Fruit fly (Drosophila melanogaster): Measurements from ENCODE around the gene CG4570.
A peak's percentile ranks its signal among the peaks of the same experiment; 100 is the strongest.

Gene CG4570

DNA sequence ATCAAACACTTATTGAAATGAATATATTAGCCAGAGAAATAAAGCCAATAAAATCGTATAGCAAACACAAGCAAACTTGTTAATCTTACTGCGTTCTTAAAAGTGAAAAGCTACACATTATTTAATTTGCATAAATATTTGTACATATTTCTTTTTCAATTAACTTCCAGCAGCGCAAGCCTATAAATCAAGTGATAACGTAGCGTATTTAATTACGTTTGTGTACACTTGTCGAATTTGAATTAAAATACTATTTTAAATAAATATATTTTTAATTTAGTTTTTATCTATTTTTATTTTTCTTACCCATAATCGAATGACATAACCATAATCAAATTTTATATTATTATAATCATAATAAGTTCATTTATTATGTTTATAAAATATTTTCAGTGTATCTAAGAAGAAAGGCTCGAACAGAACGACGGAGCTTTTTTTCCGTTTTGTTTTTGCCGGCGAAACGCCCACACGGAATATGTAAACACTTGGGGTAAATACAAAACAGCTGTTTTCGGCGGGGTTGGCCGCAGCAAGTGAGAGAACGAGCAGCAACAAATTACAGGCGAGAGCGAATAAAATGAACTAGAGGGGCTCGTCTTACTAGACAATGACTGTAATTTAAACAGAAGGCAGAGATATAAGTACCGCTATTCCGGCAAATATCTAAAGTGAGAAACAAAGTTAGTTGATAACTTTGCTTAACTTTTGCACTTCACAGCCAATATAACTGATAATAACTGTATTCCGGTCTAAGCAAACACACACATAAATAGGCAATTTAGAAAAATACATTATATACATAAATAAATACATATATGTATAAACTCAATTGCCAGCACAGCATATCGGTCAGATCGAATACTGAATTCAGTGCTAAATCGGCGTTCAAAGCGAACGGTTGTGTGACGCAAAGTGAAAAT, 19.2 kb downstream of the CG4570 start, which contains the start of gene Sodh2 (continued):
- TF ChIP-seq OdsH (GFP tag; optimal IDR thresholded peaks at IDR 0.05) (peak; percentile 65), fd59A (GFP tag; optimal IDR thresholded peaks at IDR 0.05) (no peak), Hr39 (GFP tag; optimal IDR thresholded peaks at IDR 0.05) (peak; percentile 5), CG6854 (GFP tag; optimal IDR thresholded peaks at IDR 0.05) (peak; percentile 78), net (GFP tag; optimal IDR thresholded peaks at IDR 0.05) (peak; percentile 56), salr (GFP tag; optimal IDR thresholded peaks at IDR 0.05) (peak in 1 of 2 experiments; percentile 54), CG11902 (GFP tag; optimal IDR thresholded peaks at IDR 0.05) (no peak), eg (GFP tag; IDR thresholded peaks at IDR 0.05) (peak; percentile 88), CG6163 (GFP tag; IDR thresholded peaks at IDR 0.05) (peak; percentile 66), svp (GFP tag) (peak; percentile 75), fd85E (GFP tag; optimal IDR thresholded peaks at IDR 0.05) (no peak)

DNA sequence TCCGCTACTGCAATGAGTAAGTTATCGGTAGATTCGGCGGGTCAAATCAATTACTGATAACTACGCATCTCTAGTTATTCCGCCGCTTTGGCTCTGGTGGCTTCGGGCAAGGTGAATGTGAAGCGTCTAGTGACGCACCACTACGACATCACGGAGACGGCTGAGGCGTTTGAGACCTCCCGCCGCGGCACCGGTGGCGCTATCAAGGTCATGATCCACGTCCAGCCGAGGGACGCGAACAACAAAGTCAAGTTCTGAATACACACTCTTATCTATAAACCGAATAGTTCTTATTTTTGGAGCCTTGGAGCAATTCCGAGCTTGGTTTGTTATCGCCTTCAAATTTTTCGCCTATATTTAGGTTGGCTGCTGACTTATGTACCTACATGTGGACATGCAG, 21.2 kb downstream of the CG4570 start:
- TF ChIP-seq CG6276 (GFP tag; optimal IDR thresholded peaks at IDR 0.05): no peak
- no peak for TF ChIP-seq pdm3 (GFP tag; optimal IDR thresholded peaks at IDR 0.05)
- no peak for TF ChIP-seq CG6163 (GFP tag; IDR thresholded peaks at IDR 0.05)
- TF ChIP-seq Blimp-1 (GFP tag; optimal IDR thresholded peaks at IDR 0.05): no peak
- TF ChIP-seq CG9139 (GFP tag; optimal IDR thresholded peaks at IDR 0.05): no peak
- TF ChIP-seq fkh (GFP tag; optimal IDR thresholded peaks at IDR 0.05): peak; percentile 17
- TF ChIP-seq Eip93F (GFP tag; optimal IDR thresholded peaks at IDR 0.05): no peak
- TF ChIP-seq svp (GFP tag): peak; percentile 43
- TF ChIP-seq Eip78C (GFP tag): no peak

DNA sequence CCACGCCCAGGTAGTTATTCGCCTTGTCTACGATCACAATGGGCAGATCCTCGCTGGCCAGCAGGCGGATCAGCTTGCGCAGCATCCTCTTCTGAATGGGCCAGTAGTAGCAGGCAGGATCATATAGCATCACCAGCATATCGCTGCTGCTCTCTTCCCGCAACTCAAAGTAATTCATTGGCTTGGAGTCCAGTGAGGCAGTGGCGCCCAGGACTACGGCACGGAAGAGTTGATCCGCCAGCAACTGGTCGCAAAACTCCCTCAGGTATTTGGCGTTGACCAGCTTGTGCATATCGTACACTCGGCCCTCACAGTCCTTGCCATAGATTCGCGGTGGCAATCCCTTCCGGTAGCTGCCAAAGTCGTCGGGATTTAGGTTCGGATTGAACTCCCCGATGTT, 22.0 kb downstream of the CG4570 start:
- TF ChIP-seq svp (GFP tag): peak; percentile 52
- no peak for TF ChIP-seq eg (GFP tag; IDR thresholded peaks at IDR 0.05)
- TF ChIP-seq CG8632 (GFP tag; optimal IDR thresholded peaks at IDR 0.05): no peak

DNA sequence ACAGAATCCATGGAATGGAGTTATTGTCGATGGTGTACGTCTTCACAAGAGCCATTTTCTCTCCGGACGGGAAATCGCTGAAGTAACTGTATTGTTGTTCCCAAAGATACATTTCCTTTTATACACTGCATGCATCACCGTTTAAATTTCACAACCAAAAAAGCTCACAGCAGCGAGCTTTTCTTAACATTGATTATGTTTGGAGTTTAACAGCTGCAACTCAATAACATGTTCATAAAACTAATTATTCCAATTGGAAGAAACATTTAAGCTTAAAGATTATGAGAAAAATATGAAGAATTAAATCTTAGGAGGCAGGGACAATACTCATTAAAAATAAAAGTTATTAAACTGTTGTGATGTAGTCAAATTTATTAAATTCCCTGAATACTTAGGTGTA, 22.6 kb downstream of the CG4570 start, which contains the start of gene CG14695:
Gene CG14695 (minus strand): TSS at position 101 of the 400 bp plus-strand sequence.
- TF ChIP-seq Hr4 (GFP tag; optimal IDR thresholded peaks at IDR 0.05): no peak

DNA sequence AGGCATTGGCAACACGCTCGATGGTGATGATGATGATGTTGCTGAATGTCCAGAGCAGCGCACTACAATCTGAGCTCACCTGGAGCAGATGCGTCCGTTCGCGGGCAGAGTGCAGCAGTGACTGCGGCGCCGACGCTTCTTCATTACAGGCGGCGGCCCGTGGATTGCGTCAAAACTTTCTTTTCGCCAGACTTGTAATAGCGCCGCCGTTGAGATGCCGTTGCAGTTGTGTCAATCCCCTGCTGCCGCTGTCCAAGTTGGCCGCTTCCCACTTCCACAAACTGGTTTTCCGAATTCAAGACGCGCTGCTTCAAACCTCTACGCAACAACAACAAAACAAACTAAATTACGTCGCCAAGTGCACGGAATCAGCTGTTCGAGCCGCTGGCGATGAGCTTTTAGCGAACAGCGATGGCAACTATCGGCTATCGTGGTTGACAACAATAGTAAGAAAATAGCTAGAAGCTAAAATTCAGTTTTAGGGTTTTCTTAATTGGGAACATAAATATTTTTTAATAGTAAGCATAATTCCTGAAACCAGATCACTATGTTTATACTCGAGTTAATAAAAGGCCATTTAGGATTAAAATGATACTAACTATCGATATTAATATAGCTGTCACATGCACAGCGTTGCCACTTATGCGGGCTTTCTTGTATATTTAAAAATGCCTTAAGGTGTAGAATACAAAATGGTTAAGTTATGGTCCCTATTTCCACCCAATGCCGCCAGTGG, 25.4 kb downstream of the CG4570 start, which contains the start of gene Tpc1:
Gene Tpc1 (minus strand): TSS at position 365 of the 736 bp plus-strand sequence.
- TF ChIP-seq CG11294 (GFP tag; IDR thresholded peaks at IDR 0.05): no peak
- no peak for TF ChIP-seq fkh (GFP tag; optimal IDR thresholded peaks at IDR 0.05)
- no peak for TF ChIP-seq fd59A (GFP tag; optimal IDR thresholded peaks at IDR 0.05)
- peak; percentile 47 for TF ChIP-seq CG3919 (GFP tag; optimal IDR thresholded peaks at IDR 0.05)
- no peak for TF ChIP-seq CG11762 (GFP tag; optimal IDR thresholded peaks at IDR 0.05; ENCODE audit: insufficient read depth)
- TF ChIP-seq pdm3 (GFP tag; optimal IDR thresholded peaks at IDR 0.05): peak; percentile 45
- peak; percentile 35; the same call in 1 of the 3 replicates for TF ChIP-seq eg (GFP tag; IDR thresholded peaks at IDR 0.05)
- no peak for TF ChIP-seq CG4318 (GFP tag; optimal IDR thresholded peaks at IDR 0.05)
- peak; percentile 21 for TF ChIP-seq Eip75B (GFP tag; optimal IDR thresholded peaks at IDR 0.05)
- TF ChIP-seq CG31627 (GFP tag; optimal IDR thresholded peaks at IDR 0.05): peak; percentile 42
- peak; percentile 5 for TF ChIP-seq CG32006 (GFP tag; optimal IDR thresholded peaks at IDR 0.05)
- peak; percentile 95 for TF ChIP-seq Blimp-1 (GFP tag; optimal IDR thresholded peaks at IDR 0.05)
- no peak for TF ChIP-seq CG10669 (GFP tag; optimal IDR thresholded peaks at IDR 0.05)
- TF ChIP-seq Lpt (GFP tag; optimal IDR thresholded peaks at IDR 0.05): no peak
- no peak for TF ChIP-seq Smox (GFP tag; optimal IDR thresholded peaks at IDR 0.05)
- peak; percentile 39 for TF ChIP-seq Met (GFP tag; optimal IDR thresholded peaks at IDR 0.05)
- no peak for TF ChIP-seq CG7368 (GFP tag; optimal IDR thresholded peaks at IDR 0.05)
- TF ChIP-seq Sox15 (GFP tag; optimal IDR thresholded peaks at IDR 0.05): no peak
- TF ChIP-seq CG10631 (GFP tag; optimal IDR thresholded peaks at IDR 0.05): no peak
- TF ChIP-seq CG8319 (GFP tag; optimal IDR thresholded peaks at IDR 0.05): no peak
- peak; percentile 9 for TF ChIP-seq Ets96B (tag; optimal IDR thresholded peaks at IDR 0.05)
- TF ChIP-seq Gug (GFP tag; IDR thresholded peaks at IDR 0.05): no peak
- peak; percentile 67 for TF ChIP-seq Eip78C (GFP tag)
- TF ChIP-seq OdsH (GFP tag; optimal IDR thresholded peaks at IDR 0.05): peak; percentile 32
- TF ChIP-seq CG34406 (GFP tag; optimal IDR thresholded peaks at IDR 0.05): no peak
- TF ChIP-seq lz (GFP tag; optimal IDR thresholded peaks at IDR 0.05): peak; percentile 50
- TF ChIP-seq CG6808 (GFP tag; optimal IDR thresholded peaks at IDR 0.05): no peak

Measured in whole organism, prepupa.